Worm (Caenorhabditis elegans) whole organism, L4 larva: ENCODE measurements around the gene F46G10.1.

Experiments used
- Y48G9A.11 ChIP-seq: fragments of 200-800 bp; sonication (Bioruptor generic); IDR thresholded peaks from 2 replicates; pipeline ENCODE4 v1.3.6; 2022; ENCODE audit warnings: missing genetic modification reagents, missing genetic modification characterization, missing compliant biosample characterization
- aha-1 ChIP-seq: fragments of 150-350 bp; peaks from one replicate; lab custom pipeline; 2014; ENCODE audit warnings: missing biosample characterization, missing genetic modification characterization
- aly-2 ChIP-seq: sonication (generic microtip); optimal IDR thresholded peaks from 2 replicates; lab custom pipeline; 2018; ENCODE audit warnings: missing biosample characterization, missing genetic modification characterization
- ctbp-1 ChIP-seq: fragments of 200-800 bp; sonication (Bioruptor generic); IDR thresholded peaks from 2 replicates; pipeline ENCODE4 v1.3.6; 2022; ENCODE audit warnings: missing genetic modification reagents, missing genetic modification characterization, missing compliant biosample characterization
- fos-1 ChIP-seq: fragments of 150-350 bp; optimal IDR thresholded peaks from 2 replicates; lab custom pipeline; 2014; ENCODE audit warnings: missing biosample characterization, missing genetic modification characterization
- hmg-1.1 ChIP-seq: fragments of 200-800 bp; sonication (Bioruptor generic); IDR thresholded peaks from 2 replicates; pipeline ENCODE4 v1.3.6; 2022; ENCODE audit warnings: missing genetic modification reagents, missing genetic modification characterization, missing compliant biosample characterization
- lir-3 ChIP-seq: sonication (generic microtip); optimal IDR thresholded peaks from 2 replicates; lab custom pipeline; 2016; ENCODE audit warnings: mild to moderate bottlenecking, missing genetic modification characterization, missing compliant biosample characterization
- lsy-2 ChIP-seq, 2 experiments: fragments of 150-350 bp in 1 of 2; sonication (generic microtip) in 1 of 2; optimal IDR thresholded peaks; 2 replicates each; lab custom pipeline; 2014 to 2017; ENCODE audit warnings: missing biosample characterization in 2 of 2, missing genetic modification characterization in 2 of 2
- mep-1 ChIP-seq: fragments of 150-350 bp; sonication (generic microtip); optimal IDR thresholded peaks from 3 replicates; lab custom pipeline; 2014; ENCODE audit warnings: missing biosample characterization, missing genetic modification characterization
- snpc-4 ChIP-seq: fragments of 150-350 bp; optimal IDR thresholded peaks from 2 replicates; lab custom pipeline; 2014; ENCODE audit warnings: missing biosample characterization, missing genetic modification characterization
- unc-39 ChIP-seq: sonication (generic microtip); optimal IDR thresholded peaks from 2 replicates; lab custom pipeline; 2017; ENCODE audit warnings: missing biosample characterization, missing genetic modification characterization
- unc-62 ChIP-seq, 3 experiments: fragments of 150-350 bp in 1 of 3; sonication (generic microtip); optimal IDR thresholded peaks in 2 of 3; peaks in 1 of 3; 1 replicate in 1 of 3; 2 replicates in 2 of 3; lab custom pipeline; 2014 to 2017; ENCODE audit warnings: missing biosample characterization in 3 of 3, missing genetic modification characterization in 3 of 3, missing genetic modification reagents in 3 of 3, missing genotype in 1 of 3

ce11 chrX:13262195-13262594 lies 49.4 kb downstream of the F46G10.1 start, which contains the start of gene K09A11.1:
- TF ChIP-seq unc-39 (tag; lab: Kevin White, UChicago) (no peak), ctbp-1 (GFP tag; lab: Robert Waterston, UW) (no peak), snpc-4 (tag; lab: Kevin White, UChicago) (no peak), aha-1 (tag; lab: Kevin White, UChicago) (no peak), hmg-1.1 (GFP tag; lab: Robert Waterston, UW) (no peak), Y48G9A.11 (GFP tag; lab: Robert Waterston, UW) (no peak), aly-2 (tag; lab: Kevin White, UChicago) (no peak), mep-1 (tag; lab: Kevin White, UChicago) (no peak), unc-62 (GFP tag; optimal IDR thresholded peaks at IDR 0.05 in 1 of 2; lab: Kevin White, UChicago) (no peak), unc-62 (tag; optimal IDR thresholded peaks at IDR 0.05; lab: Kevin White, UChicago) (no peak), lsy-2 (tag; optimal IDR thresholded peaks at IDR 0.05; lab: Kevin White, UChicago) (no peak), lir-3 (tag; lab: Kevin White, UChicago) (no peak), fos-1 (tag; lab: Kevin White, UChicago) (no peak)
